Fruit fly (Drosophila melanogaster) whole organism, embryonic: Measurements from ENCODE around the gene mRpS9.

Experiments
- Abd-B ChIP-seq: fragments of 200-800 bp; sonication (Bioruptor generic); optimal IDR thresholded peaks from 2 replicates; lab custom pipeline; 2018; ENCODE audit warnings: missing biosample characterization, mild to moderate bottlenecking, missing genetic modification characterization, moderate library complexity
- Awh ChIP-seq: fragments of 200-800 bp; sonication (Bioruptor generic); IDR thresholded peaks from 2 replicates; pipeline ENCODE4, ENCODE4 v1.3.6; 2022; ENCODE audit warnings: missing biosample characterization, missing genetic modification characterization
- Bteb2 ChIP-seq: fragments of 200-800 bp; sonication (Bioruptor generic); optimal IDR thresholded peaks from 2 replicates; lab custom pipeline; 2016; ENCODE audit warnings: missing biosample characterization, missing genetic modification characterization
- CG1024 ChIP-seq: fragments of 200-800 bp; sonication (Bioruptor generic); IDR thresholded peaks from 2 replicates; pipeline ENCODE4 v1.3.6; 2022; ENCODE audit warnings: missing biosample characterization, missing genetic modification characterization
- CG10267 ChIP-seq: fragments of 200-800 bp; sonication (Bioruptor generic); optimal IDR thresholded peaks from 2 replicates; lab custom pipeline; 2018; ENCODE audit warnings: missing biosample characterization, mild to moderate bottlenecking, missing genetic modification characterization, moderate library complexity
- CG10543 ChIP-seq: fragments of 200-800 bp; sonication (Bioruptor generic); optimal IDR thresholded peaks from 3 replicates; lab custom pipeline; 2017; ENCODE audit warnings: missing biosample characterization, mild to moderate bottlenecking, missing genetic modification characterization, moderate library complexity
- CG11695 ChIP-seq: fragments of 200-800 bp; sonication (Bioruptor generic); IDR thresholded peaks from 3 replicates; pipeline ENCODE4 v1.3.6; 2022; ENCODE audit warnings: missing biosample characterization, missing genetic modification characterization
- CG12104 ChIP-seq: fragments of 200-800 bp; sonication (Bioruptor generic); optimal IDR thresholded peaks from 3 replicates; lab custom pipeline; 2016; ENCODE audit warnings: missing biosample characterization, missing genetic modification characterization
- CG12391 ChIP-seq: fragments of 200-800 bp; sonication (Bioruptor generic); optimal IDR thresholded peaks from 3 replicates; lab custom pipeline; 2018; ENCODE audit warnings: missing biosample characterization, mild to moderate bottlenecking, missing genetic modification characterization, moderate library complexity
- CG13624 ChIP-seq: fragments of 200-800 bp; sonication (Bioruptor generic); optimal IDR thresholded peaks from 2 replicates; lab custom pipeline; 2016; ENCODE audit warnings: missing biosample characterization, missing genetic modification characterization
- CG14710 ChIP-seq: fragments of 200-800 bp; sonication (Bioruptor generic); optimal IDR thresholded peaks from 3 replicates; lab custom pipeline; 2019; ENCODE audit warnings: missing biosample characterization, mild to moderate bottlenecking, missing genetic modification characterization, moderate library complexity
- CG1529 ChIP-seq: fragments of 200-800 bp; sonication (Bioruptor generic); optimal IDR thresholded peaks from 3 replicates; lab custom pipeline; 2018; ENCODE audit warnings: missing biosample characterization, missing genetic modification characterization
- CG1602 ChIP-seq: fragments of 200-800 bp; sonication (Bioruptor generic); optimal IDR thresholded peaks from 3 replicates; lab custom pipeline; 2016; ENCODE audit warnings: missing biosample characterization, missing genetic modification characterization
- CG1647 ChIP-seq: fragments of 200-800 bp; sonication (Bioruptor generic); optimal IDR thresholded peaks from 3 replicates; lab custom pipeline; 2016; ENCODE audit warnings: missing biosample characterization, missing genetic modification characterization
- CG17612 ChIP-seq: fragments of 200-800 bp; sonication (Bioruptor generic); IDR thresholded peaks from 2 replicates; pipeline ENCODE4 v1.3.6; 2022; ENCODE audit warnings: missing biosample characterization, missing genetic modification characterization
- CG2875 ChIP-seq: fragments of 200-800 bp; sonication (Bioruptor generic); optimal IDR thresholded peaks from 2 replicates; lab custom pipeline; 2017; ENCODE audit warnings: missing biosample characterization, mild to moderate bottlenecking, missing genetic modification characterization, missing genetic modification reagents
- CG31365 ChIP-seq: fragments of 200-800 bp; sonication (Bioruptor generic); optimal IDR thresholded peaks from 2 replicates; lab custom pipeline; 2018; ENCODE audit warnings: missing biosample characterization, mild to moderate bottlenecking, missing genetic modification characterization
- CG4424 ChIP-seq: fragments of 200-800 bp; sonication (Bioruptor generic); optimal IDR thresholded peaks from 3 replicates; lab custom pipeline; 2016; ENCODE audit warnings: missing biosample characterization, missing genetic modification characterization
- CG4820 ChIP-seq: fragments of 200-800 bp; sonication (Bioruptor generic); optimal IDR thresholded peaks from 3 replicates; lab custom pipeline; 2016; ENCODE audit warnings: missing biosample characterization, missing genetic modification characterization
- CG6813 ChIP-seq: fragments of 200-800 bp; sonication (Bioruptor generic); optimal IDR thresholded peaks from 2 replicates; lab custom pipeline; 2017; ENCODE audit warnings: missing biosample characterization, missing genetic modification characterization, mild to moderate bottlenecking, moderate library complexity, missing genetic modification reagents
- CG6854 ChIP-seq: fragments of 200-800 bp; sonication (Bioruptor generic); optimal IDR thresholded peaks from 3 replicates; lab custom pipeline; 2017; ENCODE audit warnings: missing biosample characterization, mild to moderate bottlenecking, missing genetic modification characterization
- CG7928 ChIP-seq: fragments of 200-800 bp; sonication (Bioruptor generic); optimal IDR thresholded peaks from 2 replicates; lab custom pipeline; 2017; ENCODE audit warnings: missing biosample characterization, mild to moderate bottlenecking, missing genetic modification characterization
- CG8388 ChIP-seq: fragments of 200-800 bp; sonication (Bioruptor generic); optimal IDR thresholded peaks from 2 replicates; lab custom pipeline; 2019; ENCODE audit warnings: missing biosample characterization, mild to moderate bottlenecking, missing genetic modification characterization, moderate library complexity
- CG8765 ChIP-seq: fragments of 200-800 bp; sonication (Bioruptor generic); IDR thresholded peaks from 2 replicates; pipeline ENCODE4 v1.3.6; 2022; ENCODE audit warnings: missing biosample characterization, missing genetic modification characterization
- CG9437 ChIP-seq: fragments of 200-800 bp; sonication (Bioruptor generic); optimal IDR thresholded peaks from 2 replicates; lab custom pipeline; 2018; ENCODE audit warnings: missing biosample characterization, mild to moderate bottlenecking, missing genetic modification characterization
- Ets65A ChIP-seq: fragments of 200-800 bp; sonication (Bioruptor generic); peaks from one replicate; lab custom pipeline; 2016; ENCODE audit warnings: missing biosample characterization, missing genetic modification characterization
- HLHmδ ChIP-seq: fragments of 200-800 bp; sonication (Bioruptor generic); optimal IDR thresholded peaks from 2 replicates; lab custom pipeline; 2018; ENCODE audit warnings: missing biosample characterization, mild to moderate bottlenecking, missing genetic modification characterization, moderate library complexity
- Hr39 ChIP-seq: fragments of >200 bp; optimal IDR thresholded peaks from 2 replicates; lab custom pipeline; 2017
- Kr ChIP-seq: fragments of 200-800 bp; sonication (Bioruptor generic); optimal IDR thresholded peaks from 2 replicates; lab custom pipeline; 2017; ENCODE audit warnings: missing biosample characterization, mild to moderate bottlenecking, missing genetic modification characterization
- MBD-R2 ChIP-seq: fragments of 200-800 bp; sonication (Bioruptor generic); IDR thresholded peaks from 2 replicates; pipeline ENCODE4 v1.3.6; 2022; ENCODE audit warnings: missing biosample characterization, missing genetic modification characterization
- Mrtf ChIP-seq: fragments of 200-800 bp; sonication (Bioruptor generic); IDR thresholded peaks from 3 replicates; pipeline ENCODE4 v1.3.6; 2022; ENCODE audit warnings: missing biosample characterization, missing genetic modification characterization
- Pdp1 ChIP-seq, 2 experiments: fragments of 200-800 bp; sonication (Bioruptor generic); optimal IDR thresholded peaks; 3 replicates each; lab custom pipeline; 2016; ENCODE audit warnings: missing biosample characterization in 2 of 2, missing genetic modification characterization in 2 of 2, mild to moderate bottlenecking in 1 of 2, moderate library complexity in 1 of 2
- Poxn ChIP-seq: fragments of 200-800 bp; sonication (Bioruptor generic); IDR thresholded peaks from 2 replicates; pipeline ENCODE4 v1.3.6; 2022; ENCODE audit warnings: missing biosample characterization, missing genetic modification characterization
- amos ChIP-seq: fragments of 200-800 bp; sonication (Bioruptor generic); IDR thresholded peaks from 2 replicates; pipeline ENCODE4 v1.3.6; 2022; ENCODE audit warnings: missing biosample characterization, missing genetic modification characterization; ENCODE audit not compliant: partially characterized antibody
- bbx ChIP-seq: fragments of 200-800 bp; sonication (Bioruptor generic); IDR thresholded peaks from 2 replicates; pipeline ENCODE4 v1.3.6; 2022; ENCODE audit warnings: missing biosample characterization, missing genetic modification characterization; ENCODE audit not compliant: partially characterized antibody
- cad ChIP-seq: fragments of >200 bp; optimal IDR thresholded peaks from 2 replicates; lab custom pipeline; 2017; ENCODE audit warnings: missing biosample characterization, missing genetic modification characterization
- cato ChIP-seq: fragments of 200-800 bp; sonication (Bioruptor generic); optimal IDR thresholded peaks from 2 replicates; lab custom pipeline; 2016; ENCODE audit warnings: missing biosample characterization, missing genetic modification characterization, borderline replicate concordance
- chn ChIP-seq: fragments of 200-800 bp; sonication (Bioruptor generic); optimal IDR thresholded peaks from 2 replicates; lab custom pipeline; 2016; ENCODE audit warnings: missing biosample characterization, missing genetic modification characterization
- crp ChIP-seq, 2 experiments: fragments of 200-800 bp; sonication (Bioruptor generic); optimal IDR thresholded peaks; 2 replicates in 1 of 2; 3 replicates in 1 of 2; lab custom pipeline; 2017; ENCODE audit warnings: missing biosample characterization in 2 of 2, missing genetic modification characterization in 2 of 2, mild to moderate bottlenecking in 1 of 2, moderate library complexity in 1 of 2
- grau ChIP-seq: fragments of 200-800 bp; optimal IDR thresholded peaks from 3 replicates; lab custom pipeline; 2019; ENCODE audit warnings: missing biosample characterization, mild to moderate bottlenecking, missing genetic modification characterization, moderate library complexity
- her ChIP-seq: fragments of 200-800 bp; sonication (Bioruptor generic); optimal IDR thresholded peaks from 2 replicates; lab custom pipeline; 2016; ENCODE audit warnings: missing biosample characterization, missing genetic modification characterization
- insv ChIP-seq, 2 experiments: fragments of 200-800 bp; sonication (Bioruptor generic); optimal IDR thresholded peaks; 3 replicates each; lab custom pipeline; 2016 to 2018; ENCODE audit warnings: missing biosample characterization in 2 of 2, missing genetic modification characterization in 2 of 2
- inv ChIP-seq: fragments of 200-800 bp; sonication (Bioruptor generic); IDR thresholded peaks from 2 replicates; pipeline ENCODE4 v1.3.6; 2022; ENCODE audit warnings: missing biosample characterization, missing genetic modification characterization; ENCODE audit not compliant: partially characterized antibody
- maf-S ChIP-seq: fragments of 200-800 bp; sonication (Bioruptor generic); optimal IDR thresholded peaks from 2 replicates; lab custom pipeline; 2016; ENCODE audit warnings: missing biosample characterization, missing genetic modification characterization
- nerfin-1 ChIP-seq: fragments of 200-800 bp; sonication (Bioruptor generic); optimal IDR thresholded peaks from 3 replicates; lab custom pipeline; 2019; ENCODE audit warnings: missing biosample characterization, mild to moderate bottlenecking, missing genetic modification characterization, moderate library complexity
- otp ChIP-seq: fragments of 200-800 bp; sonication (Bioruptor generic); IDR thresholded peaks from 3 replicates; pipeline ENCODE4, ENCODE4 v1.3.6; 2022; ENCODE audit warnings: missing biosample characterization, missing genetic modification characterization
- pho ChIP-seq: fragments of 200-800 bp; sonication (Bioruptor generic); optimal IDR thresholded peaks from 2 replicates; lab custom pipeline; 2016; ENCODE audit warnings: missing biosample characterization, missing genetic modification characterization
- sc ChIP-seq, 3 experiments: fragments of >200 bp in 2 of 3; fragments of 200-800 bp in 1 of 3; sonication (Bioruptor generic) in 1 of 3; optimal IDR thresholded peaks; 2 replicates in 2 of 3; 3 replicates in 1 of 3; lab custom pipeline; 2017; ENCODE audit warnings: mild to moderate bottlenecking in 1 of 3, missing biosample characterization in 1 of 3, missing genetic modification characterization in 1 of 3, missing genetic modification reagents in 1 of 3
- scrt ChIP-seq: fragments of 200-800 bp; sonication (Bioruptor generic); optimal IDR thresholded peaks from 2 replicates; lab custom pipeline; 2018; ENCODE audit warnings: missing biosample characterization, mild to moderate bottlenecking, missing genetic modification characterization, moderate library complexity
- tio ChIP-seq: fragments of 200-800 bp; sonication (Bioruptor generic); optimal IDR thresholded peaks from 2 replicates; lab custom pipeline; 2017; ENCODE audit warnings: missing biosample characterization, missing genetic modification characterization, inconsistent platforms
- tup ChIP-seq: fragments of 200-800 bp; sonication (Bioruptor generic); optimal IDR thresholded peaks from 2 replicates; lab custom pipeline; 2016; ENCODE audit warnings: missing biosample characterization, mild to moderate bottlenecking, missing genetic modification characterization, moderate library complexity

mRpS9 gene

DNA sequence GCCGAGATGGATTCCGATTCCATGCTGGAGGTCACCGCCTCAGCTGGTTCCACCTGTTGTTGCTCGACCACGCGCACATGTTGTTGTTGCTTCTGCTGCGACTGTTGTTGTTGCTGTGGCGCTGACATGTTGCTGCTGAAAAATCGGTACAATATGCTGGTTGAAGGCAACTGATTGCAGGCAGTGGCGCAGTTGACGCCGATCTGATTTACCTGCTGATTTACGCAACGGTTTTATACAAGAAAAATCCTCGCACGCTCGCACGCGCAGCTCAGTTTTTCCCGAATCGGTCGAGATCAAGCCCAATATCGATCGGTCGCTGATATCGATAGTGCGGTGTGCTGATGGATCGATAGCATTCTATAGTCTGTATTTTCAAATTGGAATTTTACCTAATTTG is 9.0 kb upstream of the mRpS9 start, which contains the start of gene Prat (continued):
- no peak for TF ChIP-seq CG6813 (GFP tag; lab: Kevin White, UChicago)
- TF ChIP-seq her (GFP tag; lab: Kevin White, UChicago): no peak
- TF ChIP-seq Ets65A (GFP tag; lab: Kevin White, UChicago): no peak
- no peak for TF ChIP-seq CG1529 (GFP tag; lab: Kevin White, UChicago)
- peak; percentile 25 for TF ChIP-seq CG10267 (tag; lab: Kevin White, UChicago)
- TF ChIP-seq bbx (GFP tag; lab: Robert Waterston, UW): peak; percentile 80
- TF ChIP-seq CG14710 (tag; lab: Kevin White, UChicago): peak; percentile 9
- no peak for TF ChIP-seq Hr39 (lab: Kevin White, UChicago)
- TF ChIP-seq CG12104 (GFP tag; lab: Kevin White, UChicago): no peak
- no peak for TF ChIP-seq CG1602 (GFP tag; lab: Kevin White, UChicago)
- no peak for TF ChIP-seq chn
- no peak for TF ChIP-seq cad
- TF ChIP-seq Poxn (GFP tag; lab: Robert Waterston, UW): no peak
- no peak for TF ChIP-seq tup
- TF ChIP-seq Bteb2 (GFP tag; lab: Kevin White, UChicago): no peak
- TF ChIP-seq scrt: no peak
- TF ChIP-seq HLHmδ (GFP tag; lab: Kevin White, UChicago): no peak
- TF ChIP-seq insv (GFP tag; optimal IDR thresholded peaks at IDR 0.05; lab: Kevin White, UChicago): peak in 1 of 2 experiments; percentile 90
- TF ChIP-seq CG1024: no peak
- TF ChIP-seq crp (GFP tag; optimal IDR thresholded peaks at IDR 0.05; lab: Kevin White, UChicago): peak in 1 of 2 experiments; percentile 60
- TF ChIP-seq CG8765 (GFP tag; lab: Robert Waterston, UW): no peak
- TF ChIP-seq CG13624 (GFP tag; lab: Kevin White, UChicago): peak; percentile 29
- TF ChIP-seq nerfin-1 (tag; lab: Kevin White, UChicago): no peak
- no peak for TF ChIP-seq otp
- TF ChIP-seq CG1647 (GFP tag; lab: Kevin White, UChicago): no peak
- no peak for TF ChIP-seq tio (GFP tag; lab: Kevin White, UChicago)
- TF ChIP-seq CG4424 (GFP tag; lab: Kevin White, UChicago): no peak
- TF ChIP-seq sc (optimal IDR thresholded peaks at IDR 0.05; lab: Kevin White, UChicago): no peak
- TF ChIP-seq sc (GFP tag; optimal IDR thresholded peaks at IDR 0.05; lab: Kevin White, UChicago): no peak
- peak; percentile 64 for TF ChIP-seq inv (GFP tag; lab: Robert Waterston, UW)
- no peak for TF ChIP-seq CG2875 (GFP tag; lab: Kevin White, UChicago)
- no peak for TF ChIP-seq CG17612 (GFP tag; lab: Robert Waterston, UW)
- TF ChIP-seq CG11695: no peak
- no peak for TF ChIP-seq CG6854 (GFP tag; lab: Kevin White, UChicago)
- TF ChIP-seq CG12391 (tag; lab: Kevin White, UChicago): no peak
- TF ChIP-seq CG7928 (GFP tag; lab: Kevin White, UChicago): no peak
- no peak for TF ChIP-seq CG4820 (GFP tag; lab: Kevin White, UChicago)
- no peak for TF ChIP-seq Kr (GFP tag; lab: Kevin White, UChicago)
- TF ChIP-seq Abd-B (GFP tag; lab: Kevin White, UChicago): no peak
- peak; percentile 79 for TF ChIP-seq amos (GFP tag; lab: Robert Waterston, UW)
- TF ChIP-seq MBD-R2 (GFP tag; lab: Robert Waterston, UW): peak; percentile 72
- no peak for TF ChIP-seq maf-S (GFP tag; lab: Kevin White, UChicago)
- no peak for TF ChIP-seq CG8388
- no peak for TF ChIP-seq CG31365
- TF ChIP-seq Pdp1 (GFP tag; optimal IDR thresholded peaks at IDR 0.05; lab: Kevin White, UChicago): peak in 1 of 2 experiments; percentile 76
- no peak for TF ChIP-seq Mrtf (GFP tag; lab: Robert Waterston, UW)
- no peak for TF ChIP-seq CG9437 (GFP tag; lab: Kevin White, UChicago)
- TF ChIP-seq CG10543 (GFP tag; lab: Kevin White, UChicago): no peak
- TF ChIP-seq cato (GFP tag; lab: Kevin White, UChicago): no peak
- no peak for TF ChIP-seq pho
- TF ChIP-seq grau (tag; lab: Kevin White, UChicago): no peak
- no peak for TF ChIP-seq Awh (GFP tag; lab: Robert Waterston, UW)
